Worm (Caenorhabditis elegans) whole organism, L1 larva: ENCODE data around the gene T26G10.5.

ENCODE experiments used
- C16A3.4 ChIP-seq: fragments of 150-350 bp; optimal IDR thresholded peaks from 2 replicates; lab custom pipeline; 2014; ENCODE audit warnings: missing biosample characterization, missing genetic modification characterization
- C34B4.2 ChIP-seq: sonication (generic microtip); optimal IDR thresholded peaks from 2 replicates; lab custom pipeline; 2017; ENCODE audit warnings: mild to moderate bottlenecking, missing genetic modification characterization, missing compliant biosample characterization
- F16B12.6 ChIP-seq: fragments of 150-350 bp; optimal IDR thresholded peaks from 2 replicates; lab custom pipeline; 2014; ENCODE audit warnings: missing biosample characterization, missing genetic modification characterization
- aha-1 ChIP-seq: fragments of 150-350 bp; optimal IDR thresholded peaks from 2 replicates; lab custom pipeline; 2014; ENCODE audit warnings: missing biosample characterization, missing genetic modification characterization
- blmp-1 ChIP-seq: fragments of 150-350 bp; optimal IDR thresholded peaks from 2 replicates; lab custom pipeline; 2014; ENCODE audit warnings: missing biosample characterization, missing genetic modification characterization
- ceh-82 ChIP-seq, 3 experiments: fragments of 150-350 bp in 1 of 3; sonication (generic microtip) in 2 of 3; optimal IDR thresholded peaks; 2 replicates each; lab custom pipeline; 2014 to 2017; ENCODE audit warnings: missing biosample characterization in 3 of 3, missing genetic modification characterization in 3 of 3
- ceh-90 ChIP-seq: sonication (generic microtip); optimal IDR thresholded peaks from 2 replicates; lab custom pipeline; 2016; ENCODE audit warnings: missing genetic modification characterization, missing compliant biosample characterization
- dpl-1 ChIP-seq, 3 experiments: fragments of 150-350 bp in 2 of 3; sonication (generic microtip) in 1 of 3; optimal IDR thresholded peaks; 2 replicates each; lab custom pipeline; 2014 to 2017; ENCODE audit warnings: missing biosample characterization in 3 of 3, missing genetic modification characterization in 3 of 3, missing genetic modification reagents in 3 of 3
- efl-1 ChIP-seq, 4 experiments: fragments of 150-350 bp; optimal IDR thresholded peaks in 3 of 4; peaks in 1 of 4; 1 replicate in 1 of 4; 2 replicates in 3 of 4; lab custom pipeline; 2014; ENCODE audit warnings: missing biosample characterization in 2 of 4, missing genetic modification characterization in 2 of 4, missing genetic modification reagents in 2 of 4
- elt-2 ChIP-seq: sonication (generic microtip); optimal IDR thresholded peaks from 2 replicates; lab custom pipeline; 2016; ENCODE audit warnings: missing genetic modification characterization, mild to moderate bottlenecking, inconsistent platforms, missing compliant biosample characterization, missing genetic modification reagents
- fkh-8 ChIP-seq: sonication (generic microtip); optimal IDR thresholded peaks from 2 replicates; lab custom pipeline; 2016; ENCODE audit warnings: mild to moderate bottlenecking, missing genetic modification characterization, missing compliant biosample characterization
- grh-1 ChIP-seq: fragments of 200-800 bp; sonication (Bioruptor generic); IDR thresholded peaks from 2 replicates; pipeline ENCODE4 v1.3.6; 2022; ENCODE audit warnings: missing genetic modification reagents, missing genetic modification characterization, missing compliant biosample characterization
- hlh-4 ChIP-seq: sonication (generic microtip); optimal IDR thresholded peaks from 2 replicates; lab custom pipeline; 2016; ENCODE audit warnings: mild to moderate bottlenecking, missing genetic modification characterization, missing compliant biosample characterization
- irx-1 ChIP-seq: sonication (generic microtip); optimal IDR thresholded peaks from 2 replicates; lab custom pipeline; 2016; ENCODE audit warnings: missing genetic modification characterization, missing compliant biosample characterization
- isw-1 ChIP-seq: fragments of 200-800 bp; sonication (Bioruptor generic); IDR thresholded peaks from 2 replicates; pipeline ENCODE4 v1.3.6; 2022; ENCODE audit warnings: missing genetic modification characterization, missing compliant biosample characterization
- lin-13 ChIP-seq: fragments of 150-350 bp; optimal IDR thresholded peaks from 2 replicates; lab custom pipeline; 2014; ENCODE audit warnings: missing biosample characterization, missing genetic modification reagents, missing genetic modification characterization
- lin-14 ChIP-seq: fragments of 200-800 bp; sonication (Bioruptor generic); optimal IDR thresholded peaks from 2 replicates; lab custom pipeline; 2018; ENCODE audit warnings: mild to moderate bottlenecking, missing genetic modification characterization, moderate library complexity, missing compliant biosample characterization
- lin-15B ChIP-seq: fragments of 150-350 bp; sonication (generic microtip); optimal IDR thresholded peaks from 3 replicates; lab custom pipeline; 2014; ENCODE audit warnings: missing biosample characterization, missing genetic modification characterization
- lin-35 ChIP-seq, 2 experiments: fragments of 150-350 bp; optimal IDR thresholded peaks; 2 replicates each; lab custom pipeline; 2014; ENCODE audit warnings: missing biosample characterization in 2 of 2, missing genetic modification characterization in 2 of 2, missing genetic modification reagents in 2 of 2
- lsy-2 ChIP-seq, 2 experiments: fragments of 150-350 bp; optimal IDR thresholded peaks; 2 replicates each; lab custom pipeline; 2014; ENCODE audit warnings: missing biosample characterization in 2 of 2, missing genetic modification characterization in 2 of 2
- mab-9 ChIP-seq: fragments of 200-800 bp; sonication (Bioruptor generic); IDR thresholded peaks from 2 replicates; pipeline ENCODE4 v1.3.6; 2022; ENCODE audit warnings: missing genetic modification reagents, missing genetic modification characterization, missing compliant biosample characterization
- mdl-1 ChIP-seq, 2 experiments: fragments of 150-350 bp; optimal IDR thresholded peaks; 2 replicates each; lab custom pipeline; 2014 to 2017; ENCODE audit warnings: missing biosample characterization in 2 of 2, missing genetic modification characterization in 2 of 2, inconsistent platforms in 1 of 2
- mef-2 ChIP-seq: fragments of 150-350 bp; optimal IDR thresholded peaks from 2 replicates; lab custom pipeline; 2014; ENCODE audit warnings: missing biosample characterization, missing genetic modification characterization
- mep-1 ChIP-seq: fragments of 150-350 bp; optimal IDR thresholded peaks from 2 replicates; lab custom pipeline; 2014; ENCODE audit warnings: missing biosample characterization, missing genetic modification characterization
- nhr-20 ChIP-seq: sonication (generic microtip); optimal IDR thresholded peaks from 2 replicates; lab custom pipeline; 2016; ENCODE audit warnings: mild to moderate bottlenecking, missing genetic modification characterization, missing compliant biosample characterization
- nhr-47 ChIP-seq: sonication (generic microtip); optimal IDR thresholded peaks from 2 replicates; lab custom pipeline; 2016; ENCODE audit warnings: mild to moderate bottlenecking, missing genetic modification characterization, moderate library complexity, missing compliant biosample characterization
- nhr-71 ChIP-seq: sonication (generic microtip); optimal IDR thresholded peaks from 2 replicates; lab custom pipeline; 2016; ENCODE audit warnings: mild to moderate bottlenecking, missing genetic modification characterization, moderate library complexity, missing compliant biosample characterization
- pag-3 ChIP-seq: sonication (generic microtip); optimal IDR thresholded peaks from 2 replicates; lab custom pipeline; 2017; ENCODE audit warnings: missing genetic modification characterization, mild to moderate bottlenecking, missing compliant biosample characterization, antibody characterized with exemption, borderline replicate concordance; ENCODE audit not compliant: insufficient read depth
- rnt-1 ChIP-seq: sonication (generic microtip); optimal IDR thresholded peaks from 2 replicates; lab custom pipeline; 2016; ENCODE audit warnings: mild to moderate bottlenecking, missing genetic modification characterization, moderate library complexity, missing compliant biosample characterization
- skn-1 ChIP-seq: fragments of 150-350 bp; optimal IDR thresholded peaks from 2 replicates; lab custom pipeline; 2014; ENCODE audit warnings: missing biosample characterization, missing genetic modification characterization
- snpc-4 ChIP-seq: fragments of 150-350 bp; optimal IDR thresholded peaks from 2 replicates; lab custom pipeline; 2014; ENCODE audit warnings: missing biosample characterization, missing genetic modification characterization
- snu-23 ChIP-seq: sonication (generic microtip); optimal IDR thresholded peaks from 2 replicates; lab custom pipeline; 2016; ENCODE audit warnings: missing genetic modification characterization, missing compliant biosample characterization
- swsn-7 ChIP-seq: sonication (generic microtip); optimal IDR thresholded peaks from 2 replicates; lab custom pipeline; 2016; ENCODE audit warnings: missing genetic modification characterization, missing compliant biosample characterization
- tbx-2 ChIP-seq: sonication (generic microtip); optimal IDR thresholded peaks from 2 replicates; lab custom pipeline; 2016; ENCODE audit warnings: missing genetic modification characterization, missing compliant biosample characterization
- unc-62 ChIP-seq: fragments of 150-350 bp; optimal IDR thresholded peaks from 2 replicates; lab custom pipeline; 2014; ENCODE audit warnings: missing biosample characterization, missing genetic modification reagents, missing genetic modification characterization
- unc-86 ChIP-seq: sonication (generic microtip); optimal IDR thresholded peaks from 2 replicates; lab custom pipeline; 2016; ENCODE audit warnings: missing genetic modification characterization, missing compliant biosample characterization
- xbp-1 ChIP-seq: sonication (generic microtip); optimal IDR thresholded peaks from 2 replicates; lab custom pipeline; 2016; ENCODE audit warnings: missing genetic modification characterization, missing compliant biosample characterization
- zip-4 ChIP-seq: fragments of 200-800 bp; sonication (Bioruptor generic); optimal IDR thresholded peaks from 2 replicates; lab custom pipeline; 2018; ENCODE audit warnings: mild to moderate bottlenecking, missing genetic modification characterization, moderate library complexity, missing compliant biosample characterization
- ztf-11 ChIP-seq, 2 experiments: sonication (generic microtip); optimal IDR thresholded peaks; 2 replicates each; lab custom pipeline; 2016 to 2017; ENCODE audit warnings: missing genetic modification characterization in 2 of 2, missing biosample characterization in 1 of 2, missing compliant biosample characterization in 1 of 2

Gene T26G10.5

DNA sequence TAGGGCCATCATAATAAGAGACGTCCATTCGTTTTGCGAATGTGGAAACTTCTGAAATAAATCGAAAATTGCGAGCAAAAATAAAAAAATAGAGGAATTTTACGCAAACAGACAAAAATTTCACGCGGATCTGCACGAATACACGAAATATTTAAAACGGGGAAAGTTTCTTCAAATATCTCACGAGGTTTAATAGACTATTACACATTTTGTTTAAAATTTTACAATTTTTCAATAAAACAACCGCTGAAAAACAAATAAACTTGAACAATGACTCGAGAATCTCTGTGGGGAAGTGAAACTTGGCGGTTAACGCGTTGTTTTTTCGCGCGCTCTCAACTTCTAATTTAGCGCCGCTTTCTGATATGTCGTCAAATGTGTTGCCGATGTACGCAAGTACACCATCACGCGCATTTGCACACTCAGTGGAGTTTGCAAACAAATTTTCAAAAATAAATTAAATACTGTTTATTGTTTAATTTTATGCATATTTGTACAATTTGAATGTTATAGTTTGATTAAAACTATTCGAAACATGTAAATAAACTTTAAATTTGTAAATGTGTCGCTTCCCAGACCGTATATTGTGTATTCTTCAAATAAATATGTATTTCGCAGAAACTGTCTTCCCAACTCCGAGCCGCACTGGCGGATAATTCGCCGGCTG, 33.0 kb downstream of the T26G10.5 start, which contains the start of the genes gpr-2 and rgr-1 (continued):
- TF ChIP-seq elt-2 (tag; lab: Kevin White, UChicago) (no peak), irx-1 (tag; lab: Kevin White, UChicago) (peak; percentile 4), nhr-20 (no peak), lin-15B (tag; lab: Kevin White, UChicago) (peak; percentile 23), swsn-7 (tag; lab: Kevin White, UChicago) (peak; percentile 40), grh-1 (no peak), blmp-1 (tag; lab: Kevin White, UChicago) (peak; percentile 52), isw-1 (GFP tag; lab: Robert Waterston, UW) (peak; percentile 11; the same call in 1 of the 2 replicates), mep-1 (tag; lab: Kevin White, UChicago) (peak; percentile 29), mef-2 (no peak), aha-1 (tag; lab: Kevin White, UChicago) (no peak), C16A3.4 (tag; lab: Kevin White, UChicago) (no peak)

DNA sequence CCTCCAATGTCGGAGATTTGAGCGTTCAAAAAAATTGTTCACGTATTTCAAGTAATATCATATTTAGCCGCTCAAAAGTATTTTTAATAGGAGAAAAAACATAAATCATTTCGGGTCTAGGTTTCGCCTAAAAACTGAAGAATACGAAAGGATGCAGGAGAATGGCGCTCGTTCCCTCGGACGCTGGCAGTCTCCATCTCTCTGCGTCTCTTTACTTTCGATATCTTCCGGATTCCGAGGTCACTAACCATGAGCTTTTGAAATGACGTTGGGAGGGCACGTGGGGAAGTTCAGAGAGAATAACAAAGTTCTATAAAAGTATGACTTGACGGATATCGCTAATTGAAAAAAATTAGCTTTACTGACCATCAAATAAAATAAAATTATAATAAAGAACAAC, 35.3 kb downstream of the T26G10.5 start:
- TF ChIP-seq snpc-4 = no peak
- TF ChIP-seq mab-9 (GFP tag; lab: Robert Waterston, UW) = no peak
- no peak for TF ChIP-seq xbp-1 (tag; lab: Kevin White, UChicago)
- peak; percentile 13 for TF ChIP-seq pag-3 (tag; lab: Kevin White, UChicago)
- peak; percentile 30 to 41 for TF ChIP-seq lsy-2 (tag; optimal IDR thresholded peaks at IDR 0.05; lab: Kevin White, UChicago)
- TF ChIP-seq lin-14 = peak; percentile 77
- TF ChIP-seq snu-23 = peak; percentile 10
- TF ChIP-seq nhr-71 (tag; lab: Kevin White, UChicago) = peak; percentile 47
- no peak for TF ChIP-seq C16A3.4 (tag; lab: Kevin White, UChicago)
- peak; percentile 41 for TF ChIP-seq fkh-8
- no peak for TF ChIP-seq tbx-2 (tag; lab: Kevin White, UChicago)
- peak; percentile 17 for TF ChIP-seq nhr-47 (tag; lab: Kevin White, UChicago)
- TF ChIP-seq C34B4.2 = no peak
- peak in 2 of 3 experiments; percentile 9 to 46 for TF ChIP-seq dpl-1 (GFP tag; optimal IDR thresholded peaks at IDR 0.05; lab: Kevin White, UChicago)
- no peak for TF ChIP-seq skn-1 (tag; lab: Kevin White, UChicago)
- peak; percentile 9 for TF ChIP-seq rnt-1
- peak; percentile 4 to 23 for TF ChIP-seq lin-35 (GFP tag; optimal IDR thresholded peaks at IDR 0.05; lab: Kevin White, UChicago)
- TF ChIP-seq ceh-90 = no peak
- peak in 1 of 2 experiments; percentile 49 for TF ChIP-seq mdl-1 (tag; optimal IDR thresholded peaks at IDR 0.05; lab: Kevin White, UChicago)
- peak; percentile 18 for TF ChIP-seq mep-1 (tag; lab: Kevin White, UChicago)
- peak; percentile 3 to 35 for TF ChIP-seq efl-1 (optimal IDR thresholded peaks at IDR 0.05; lab: Kevin White, UChicago)
- peak; percentile 41 to 84 for TF ChIP-seq efl-1 (GFP tag; optimal IDR thresholded peaks at IDR 0.05 in 1 of 2; lab: Kevin White, UChicago)
- TF ChIP-seq lin-13 (GFP tag; lab: Kevin White, UChicago) = no peak
- no peak for TF ChIP-seq zip-4 (GFP tag; lab: Kevin White, UChicago)
- peak in 1 of 3 experiments; percentile 0 for TF ChIP-seq ceh-82 (tag; optimal IDR thresholded peaks at IDR 0.05; lab: Kevin White, UChicago)
- no peak for TF ChIP-seq hlh-4 (tag; lab: Kevin White, UChicago)
- no peak for TF ChIP-seq ztf-11 (tag; optimal IDR thresholded peaks at IDR 0.05; lab: Kevin White, UChicago)
- TF ChIP-seq unc-86 = peak; percentile 1
- peak; percentile 70 for TF ChIP-seq blmp-1 (tag; lab: Kevin White, UChicago)
- TF ChIP-seq unc-62 (GFP tag; lab: Kevin White, UChicago) = no peak
- peak; percentile 43 for TF ChIP-seq F16B12.6 (tag; lab: Kevin White, UChicago)
